Worm (Caenorhabditis elegans) whole organism, L4/young adult: ENCODE measurements around the gene T01D3.6.

ENCODE experiments used
- W03F9.2 ChIP-seq: fragments of 150-350 bp; optimal IDR thresholded peaks from 2 replicates; lab custom pipeline; 2014; ENCODE audit warnings: missing biosample characterization, missing genetic modification characterization
- dao-5 ChIP-seq: sonication (generic microtip); optimal IDR thresholded peaks from 2 replicates; lab custom pipeline; 2016; ENCODE audit warnings: missing genotype, missing genetic modification characterization, moderate library complexity, missing compliant biosample characterization

ce11 chrV:13703960-13704359, 12.7 kb upstream of the T01D3.6 start, which contains the start of gene T01D3.3:
- TF ChIP-seq dao-5 (tag; lab: Kevin White, UChicago): no peak
- no peak for TF ChIP-seq W03F9.2 (tag; lab: Kevin White, UChicago)
